Worm (Caenorhabditis elegans) whole organism, young adult: ENCODE data around the gene prdx-3.

Experiments used
- F57C9.4 ChIP-seq: sonication (generic microtip); optimal IDR thresholded peaks from 2 replicates; lab custom pipeline; 2017; ENCODE audit warnings: mild to moderate bottlenecking, missing genetic modification characterization, missing compliant biosample characterization
- akir-1 ChIP-seq: fragments of 200-800 bp; sonication (Bioruptor generic); optimal IDR thresholded peaks from 2 replicates; lab custom pipeline; 2018; ENCODE audit warnings: mild to moderate bottlenecking, missing genetic modification characterization, moderate library complexity, missing compliant biosample characterization
- aptf-2 ChIP-seq: fragments of 200-800 bp; sonication (Bioruptor generic); conservative IDR thresholded peaks from 2 replicates; pipeline ENCODE4 v1.3.6; 2022; ENCODE audit warnings: missing genetic modification reagents, missing genetic modification characterization, missing compliant biosample characterization
- attf-6 ChIP-seq: fragments of 200-800 bp; sonication (Bioruptor generic); IDR thresholded peaks from 2 replicates; pipeline ENCODE4 v1.3.6; 2022; ENCODE audit warnings: missing genetic modification reagents, missing genetic modification characterization, missing compliant biosample characterization
- ets-4 ChIP-seq: fragments of 200-800 bp; sonication (Bioruptor generic); optimal IDR thresholded peaks from 2 replicates; lab custom pipeline; 2018; ENCODE audit warnings: mild to moderate bottlenecking, missing genetic modification characterization, missing compliant biosample characterization
- rec-8 ChIP-seq, 2 experiments: sonication (generic microtip); optimal IDR thresholded peaks; 2 replicates each; lab custom pipeline; 2016; ENCODE audit warnings: mild to moderate bottlenecking in 2 of 2, missing genetic modification characterization in 2 of 2, missing genetic modification reagents in 2 of 2, missing genotype in 2 of 2, missing biosample characterization in 1 of 2, missing compliant biosample characterization in 1 of 2, moderate library complexity in 1 of 2
- sea-2 ChIP-seq: fragments of 200-800 bp; sonication (Bioruptor generic); IDR thresholded peaks from 2 replicates; pipeline ENCODE4 v1.3.6; 2022; ENCODE audit warnings: missing genetic modification characterization, missing compliant biosample characterization
- tbp1 ChIP-seq: fragments of 200-800 bp; sonication (Bioruptor generic); optimal IDR thresholded peaks from 2 replicates; lab custom pipeline; 2018; ENCODE audit warnings: mild to moderate bottlenecking, missing genetic modification characterization, missing compliant biosample characterization
- unc-130 ChIP-seq: sonication (generic microtip); optimal IDR thresholded peaks from 2 replicates; lab custom pipeline; 2016; ENCODE audit warnings: missing genetic modification reagents, missing genetic modification characterization, missing compliant biosample characterization
- unc-62 ChIP-seq: fragments of 150-350 bp; optimal IDR thresholded peaks from 2 replicates; lab custom pipeline; 2014; ENCODE audit warnings: missing biosample characterization, missing genetic modification reagents, missing genetic modification characterization

- TF ChIP-seq F57C9.4 (tag; lab: Kevin White, UChicago) = no peak
- TF ChIP-seq akir-1 = no peak
- no peak for TF ChIP-seq unc-62
- no peak for TF ChIP-seq attf-6 (GFP tag; lab: Robert Waterston, UW)
- no peak for TF ChIP-seq tbp1 (GFP tag; lab: Kevin White, UChicago)
- TF ChIP-seq sea-2 (GFP tag; lab: Robert Waterston, UW) = no peak
- TF ChIP-seq aptf-2 (GFP tag; lab: Robert Waterston, UW) = no peak
- no peak for TF ChIP-seq rec-8 (tag; optimal IDR thresholded peaks at IDR 0.05; lab: Kevin White, UChicago)
- TF ChIP-seq ets-4 (GFP tag; lab: Kevin White, UChicago) = no peak
- TF ChIP-seq unc-130 (GFP tag; lab: Kevin White, UChicago) = no peak
Observed at ce11 chrIII:4395857-4396256, 11.4 kb upstream of the prdx-3 start.
